Worm (Caenorhabditis elegans) whole organism, young adult: ENCODE measurements around the gene chl-1.

Source experiments
- B0019.2 ChIP-seq: fragments of 200-800 bp; sonication (Bioruptor generic); conservative IDR thresholded peaks from 2 replicates; pipeline ENCODE4 v1.3.6; 2022; ENCODE audit warnings: missing genetic modification reagents, missing genetic modification characterization, missing compliant biosample characterization
- B0261.1 ChIP-seq: sonication (generic microtip); optimal IDR thresholded peaks from 2 replicates; lab custom pipeline; 2016; ENCODE audit warnings: mild to moderate bottlenecking, missing genetic modification characterization, moderate library complexity, missing compliant biosample characterization
- C06A6.2 ChIP-seq: fragments of 200-800 bp; sonication (Bioruptor generic); conservative IDR thresholded peaks from 2 replicates; pipeline ENCODE4 v1.3.6; 2022; ENCODE audit warnings: missing genetic modification characterization, missing compliant biosample characterization
- F23B12.7 ChIP-seq: sonication (generic microtip); optimal IDR thresholded peaks from 2 replicates; lab custom pipeline; 2017; ENCODE audit warnings: missing genetic modification characterization, mild to moderate bottlenecking, missing compliant biosample characterization, antibody characterized with exemption, moderate library complexity; ENCODE audit not compliant: insufficient read depth
- F52B5.7 ChIP-seq: sonication (generic microtip); optimal IDR thresholded peaks from 2 replicates; lab custom pipeline; 2016; ENCODE audit warnings: mild to moderate bottlenecking, missing genetic modification characterization, missing compliant biosample characterization
- F57C9.4 ChIP-seq: sonication (generic microtip); optimal IDR thresholded peaks from 2 replicates; lab custom pipeline; 2017; ENCODE audit warnings: mild to moderate bottlenecking, missing genetic modification characterization, missing compliant biosample characterization
- K12H6.12 ChIP-seq: fragments of 200-800 bp; sonication (Bioruptor generic); optimal IDR thresholded peaks from 2 replicates; lab custom pipeline; 2018; ENCODE audit warnings: mild to moderate bottlenecking, missing genetic modification characterization, missing compliant biosample characterization
- T26A5.8 ChIP-seq: sonication (generic microtip); optimal IDR thresholded peaks from 2 replicates; lab custom pipeline; 2016; ENCODE audit warnings: missing genetic modification characterization, missing compliant biosample characterization
- Y53F4B.3 ChIP-seq: fragments of 200-800 bp; sonication (Bioruptor generic); IDR thresholded peaks from 2 replicates; pipeline ENCODE4 v1.3.6; 2022; ENCODE audit warnings: missing genetic modification reagents, missing genetic modification characterization, missing compliant biosample characterization
- aptf-2 ChIP-seq: fragments of 200-800 bp; sonication (Bioruptor generic); conservative IDR thresholded peaks from 2 replicates; pipeline ENCODE4 v1.3.6; 2022; ENCODE audit warnings: missing genetic modification reagents, missing genetic modification characterization, missing compliant biosample characterization
- aptf-3 ChIP-seq: fragments of 200-800 bp; sonication (Bioruptor generic); IDR thresholded peaks from 2 replicates; pipeline ENCODE4 v1.3.6; 2022; ENCODE audit warnings: missing genetic modification characterization, missing compliant biosample characterization
- bed-2 ChIP-seq: fragments of 200-800 bp; sonication (Bioruptor generic); IDR thresholded peaks from 2 replicates; pipeline ENCODE4 v1.3.6; 2022; ENCODE audit warnings: missing genetic modification reagents, missing genetic modification characterization, missing compliant biosample characterization
- cebp-1 ChIP-seq, 2 experiments: fragments of 200-800 bp in 1 of 2; sonication (Bioruptor generic) in 1 of 2; sonication (generic microtip) in 1 of 2; IDR thresholded peaks in 1 of 2; optimal IDR thresholded peaks in 1 of 2; 2 replicates each; pipeline versions ENCODE4 v1.3.6 to Lab custom; 2017 to 2022; ENCODE audit warnings: missing compliant biosample characterization in 2 of 2, missing genetic modification characterization in 2 of 2, mild to moderate bottlenecking in 1 of 2, missing genetic modification reagents in 1 of 2, moderate library complexity in 1 of 2
- cebp-2 ChIP-seq: fragments of 200-800 bp; sonication (Bioruptor generic); IDR thresholded peaks from 2 replicates; pipeline ENCODE4 v1.3.6; 2022; ENCODE audit warnings: missing genetic modification characterization, missing compliant biosample characterization
- ceh-100 ChIP-seq: fragments of 200-800 bp; sonication (Bioruptor generic); IDR thresholded peaks from 2 replicates; pipeline ENCODE4 v1.3.6; 2022; ENCODE audit warnings: missing genetic modification reagents, missing genetic modification characterization, missing compliant biosample characterization
- ceh-27 ChIP-seq: fragments of 200-800 bp; sonication (Bioruptor generic); optimal IDR thresholded peaks from 2 replicates; lab custom pipeline; 2018; ENCODE audit warnings: mild to moderate bottlenecking, missing genetic modification characterization, moderate library complexity, missing compliant biosample characterization
- ceh-40 ChIP-seq: fragments of 200-800 bp; sonication (Bioruptor generic); IDR thresholded peaks from 2 replicates; pipeline ENCODE4 v1.3.6; 2022; ENCODE audit warnings: missing genetic modification characterization, missing compliant biosample characterization
- ceh-91 ChIP-seq: fragments of 200-800 bp; sonication (Bioruptor generic); IDR thresholded peaks from 2 replicates; pipeline ENCODE4 v1.3.6; 2022; ENCODE audit warnings: missing genetic modification reagents, missing genetic modification characterization, missing compliant biosample characterization
- die-1 ChIP-seq: sonication (generic microtip); optimal IDR thresholded peaks from 2 replicates; lab custom pipeline; 2016; ENCODE audit warnings: missing genotype, mild to moderate bottlenecking, missing genetic modification characterization, missing compliant biosample characterization
- dox-1 ChIP-seq: fragments of 200-800 bp; sonication (Bioruptor generic); IDR thresholded peaks from 2 replicates; pipeline ENCODE4 v1.3.6; 2022; ENCODE audit warnings: missing genetic modification reagents, missing genetic modification characterization, missing compliant biosample characterization
- egrh-3 ChIP-seq: fragments of 200-800 bp; sonication (Bioruptor generic); IDR thresholded peaks from 2 replicates; pipeline ENCODE4 v1.3.6; 2022; ENCODE audit warnings: missing genetic modification reagents, missing genetic modification characterization, missing compliant biosample characterization
- fkh-3 ChIP-seq: sonication (generic microtip); optimal IDR thresholded peaks from 2 replicates; lab custom pipeline; 2016; ENCODE audit warnings: mild to moderate bottlenecking, missing genetic modification characterization, missing compliant biosample characterization
- gei-17 ChIP-seq: fragments of 200-800 bp; sonication (Bioruptor generic); optimal IDR thresholded peaks from 2 replicates; lab custom pipeline; 2018; ENCODE audit warnings: mild to moderate bottlenecking, missing genetic modification characterization, missing compliant biosample characterization
- hmg-1.2 ChIP-seq: fragments of 200-800 bp; sonication (Bioruptor generic); IDR thresholded peaks from 2 replicates; pipeline ENCODE4 v1.3.6; 2022; ENCODE audit warnings: missing genetic modification reagents, missing genetic modification characterization, missing compliant biosample characterization
- hsf-1 ChIP-seq: fragments of 200-800 bp; sonication (Bioruptor generic); IDR thresholded peaks from 2 replicates; pipeline ENCODE4 v1.3.6; 2022; ENCODE audit warnings: missing genetic modification reagents, missing genetic modification characterization, missing compliant biosample characterization
- lin-26 ChIP-seq: fragments of 200-800 bp; sonication (Bioruptor generic); IDR thresholded peaks from 2 replicates; pipeline ENCODE4 v1.3.6; 2022; ENCODE audit warnings: missing genetic modification reagents, missing genetic modification characterization, missing compliant biosample characterization
- lin-35 ChIP-seq, 3 experiments: fragments of 150-350 bp in 2 of 3; sonication (generic microtip) in 1 of 3; optimal IDR thresholded peaks; 2 replicates each; lab custom pipeline; 2014 to 2018; ENCODE audit warnings: missing biosample characterization in 3 of 3, missing genetic modification characterization in 3 of 3, missing genetic modification reagents in 3 of 3
- lsl-1 ChIP-seq: fragments of 200-800 bp; sonication (Bioruptor generic); optimal IDR thresholded peaks from 2 replicates; lab custom pipeline; 2018; ENCODE audit warnings: mild to moderate bottlenecking, missing genetic modification characterization, moderate library complexity, missing compliant biosample characterization
- lsy-27 ChIP-seq: sonication (generic microtip); optimal IDR thresholded peaks from 2 replicates; lab custom pipeline; 2017; ENCODE audit warnings: missing genetic modification characterization, mild to moderate bottlenecking, missing compliant biosample characterization, antibody characterized with exemption, missing genotype, borderline replicate concordance; ENCODE audit not compliant: insufficient read depth
- madf-6 ChIP-seq: fragments of 200-800 bp; sonication (Bioruptor generic); IDR thresholded peaks from 2 replicates; pipeline ENCODE4 v1.3.6; 2022; ENCODE audit warnings: missing genetic modification reagents, missing genetic modification characterization, missing compliant biosample characterization
- madf-8 ChIP-seq: fragments of 200-800 bp; sonication (Bioruptor generic); conservative IDR thresholded peaks from 2 replicates; pipeline ENCODE4 v1.3.6; 2022; ENCODE audit warnings: missing genetic modification reagents, missing genetic modification characterization, missing compliant biosample characterization
- mes-4 ChIP-seq: sonication (generic microtip); optimal IDR thresholded peaks from 2 replicates; lab custom pipeline; 2016; ENCODE audit warnings: missing genotype, missing genetic modification characterization, missing compliant biosample characterization
- nfya-1 ChIP-seq: sonication (generic microtip); optimal IDR thresholded peaks from 2 replicates; lab custom pipeline; 2017; ENCODE audit warnings: antibody characterized with exemption, missing compliant biosample characterization, missing genetic modification characterization, borderline replicate concordance; ENCODE audit not compliant: insufficient read depth
- nfya-2 ChIP-seq: fragments of 200-800 bp; sonication (Bioruptor generic); IDR thresholded peaks from 2 replicates; pipeline ENCODE4 v1.3.6; 2022; ENCODE audit warnings: missing genetic modification reagents, missing genetic modification characterization, missing compliant biosample characterization
- nhr-27 ChIP-seq: fragments of 200-800 bp; sonication (Bioruptor generic); optimal IDR thresholded peaks from 2 replicates; lab custom pipeline; 2018; ENCODE audit warnings: mild to moderate bottlenecking, missing genetic modification characterization, moderate library complexity, missing compliant biosample characterization
- rcor-1 ChIP-seq: fragments of 200-800 bp; sonication (Bioruptor generic); IDR thresholded peaks from 2 replicates; pipeline ENCODE4 v1.3.6; 2022; ENCODE audit warnings: missing genetic modification reagents, missing genetic modification characterization, missing compliant biosample characterization
- repo-1 ChIP-seq: sonication (generic microtip); optimal IDR thresholded peaks from 2 replicates; lab custom pipeline; 2017; ENCODE audit warnings: mild to moderate bottlenecking, missing genetic modification characterization, missing compliant biosample characterization
- rpc-1 ChIP-seq, 2 experiments: fragments of 150-350 bp in 1 of 2; sonication (generic microtip) in 1 of 2; optimal IDR thresholded peaks; 2 replicates each; lab custom pipeline; 2014 to 2018; ENCODE audit warnings: missing biosample characterization in 1 of 2, missing genetic modification characterization in 1 of 2, missing genetic modification reagents in 1 of 2, missing genotype in 1 of 2
- snpc-1.3 ChIP-seq: sonication (generic microtip); optimal IDR thresholded peaks from 2 replicates; lab custom pipeline; 2017; ENCODE audit warnings: missing genetic modification characterization, mild to moderate bottlenecking, missing compliant biosample characterization, antibody characterized with exemption, moderate library complexity, missing genotype, missing genetic modification reagents; ENCODE audit not compliant: insufficient read depth
- tbp1 ChIP-seq: fragments of 200-800 bp; sonication (Bioruptor generic); optimal IDR thresholded peaks from 2 replicates; lab custom pipeline; 2018; ENCODE audit warnings: mild to moderate bottlenecking, missing genetic modification characterization, missing compliant biosample characterization
- xnd-1 ChIP-seq: sonication (generic microtip); optimal IDR thresholded peaks from 2 replicates; lab custom pipeline; 2016; ENCODE audit warnings: missing genotype, missing genetic modification reagents, missing genetic modification characterization, missing compliant biosample characterization
- zfh-2 ChIP-seq: fragments of 200-800 bp; sonication (Bioruptor generic); conservative IDR thresholded peaks from 2 replicates; pipeline ENCODE4 v1.3.6; 2022; ENCODE audit warnings: missing genetic modification reagents, missing genetic modification characterization, missing compliant biosample characterization
- ztf-25 ChIP-seq: fragments of 200-800 bp; sonication (Bioruptor generic); IDR thresholded peaks from 2 replicates; pipeline ENCODE4 v1.3.6; 2022; ENCODE audit warnings: missing genetic modification reagents, missing genetic modification characterization, missing compliant biosample characterization

chl-1 gene

ce11 chrIII:10435938-10436842 is 31.1 kb upstream of the chl-1 start, which contains the start of the genes smrd-1 and enu-3.1 (continued):
- TF ChIP-seq egrh-3 (GFP tag; lab: Robert Waterston, UW) (peak; percentile 67), hmg-1.2 (GFP tag; lab: Robert Waterston, UW) (peak; percentile 54), madf-6 (GFP tag; lab: Robert Waterston, UW) (peak; percentile 73), snpc-1.3 (peak; percentile 14), C06A6.2 (0 out of 2 replicates have a peak, but pooled peaks have one; percentile 27), B0019.2 (GFP tag; lab: Robert Waterston, UW) (peak; percentile 70), lin-35 (GFP tag; optimal IDR thresholded peaks at IDR 0.05; lab: Kevin White, UChicago) (peak in 1 of 3 experiments; percentile 64), ztf-25 (0 out of 2 replicates have a peak, but pooled peaks have one; percentile 37), ceh-27 (GFP tag; lab: Kevin White, UChicago) (peak; percentile 32), aptf-2 (GFP tag; lab: Robert Waterston, UW) (peak; percentile 48; the same call in 1 of the 2 replicates), Y53F4B.3 (GFP tag; lab: Robert Waterston, UW) (peak; percentile 12; the same call in 1 of the 2 replicates), dox-1 (GFP tag; lab: Robert Waterston, UW) (peak; percentile 88), ceh-40 (GFP tag; lab: Robert Waterston, UW) (peak; percentile 47; the same call in 1 of the 2 replicates), tbp1 (GFP tag; lab: Kevin White, UChicago) (peak; percentile 28), K12H6.12 (peak; percentile 53), zfh-2 (GFP tag; lab: Robert Waterston, UW) (peak; percentile 48; the same call in 1 of the 2 replicates), bed-2 (GFP tag; lab: Robert Waterston, UW) (peak; percentile 51; the same call in 1 of the 2 replicates), madf-8 (GFP tag; lab: Robert Waterston, UW) (0 out of 2 replicates have a peak, but pooled peaks have one; percentile 34), hsf-1 (GFP tag; lab: Robert Waterston, UW) (peak; percentile 62), rcor-1 (GFP tag; lab: Robert Waterston, UW) (peak; percentile 84), ceh-91 (GFP tag; lab: Robert Waterston, UW) (peak; percentile 61)

ce11 chrIII:10432104-10432503 is 27.1 kb upstream of the chl-1 start:
- TF ChIP-seq F57C9.4 (tag; lab: Kevin White, UChicago) (no peak), tbp1 (GFP tag; lab: Kevin White, UChicago) (peak; percentile 82), die-1 (peak; percentile 27), xnd-1 (no peak), nhr-27 (tag; lab: Kevin White, UChicago) (no peak), cebp-1 (GFP tag; IDR thresholded peaks at IDR 0.05; lab: Robert Waterston, UW) (no peak), cebp-1 (tag; optimal IDR thresholded peaks at IDR 0.05; lab: Kevin White, UChicago) (no peak), ceh-100 (GFP tag; lab: Robert Waterston, UW) (peak; percentile 28; the same call in 1 of the 2 replicates), lsl-1 (peak; percentile 25), fkh-3 (tag; lab: Kevin White, UChicago) (no peak), rpc-1 (optimal IDR thresholded peaks at IDR 0.05; lab: Kevin White, UChicago) (peak; percentile 48), rpc-1 (tag; optimal IDR thresholded peaks at IDR 0.05; lab: Kevin White, UChicago) (peak; percentile 68), F52B5.7 (tag; lab: Kevin White, UChicago) (no peak), B0261.1 (tag; lab: Kevin White, UChicago) (peak; percentile 57), mes-4 (tag; lab: Kevin White, UChicago) (no peak), T26A5.8 (tag; lab: Kevin White, UChicago) (no peak), nfya-2 (GFP tag; lab: Robert Waterston, UW) (no peak), F23B12.7 (no peak), madf-6 (GFP tag; lab: Robert Waterston, UW) (0 out of 2 replicates have a peak, but pooled peaks have one; percentile 29), aptf-3 (GFP tag; lab: Robert Waterston, UW) (no peak), madf-8 (GFP tag; lab: Robert Waterston, UW) (no peak), cebp-2 (GFP tag; lab: Robert Waterston, UW) (no peak), lsy-27 (tag; lab: Kevin White, UChicago) (no peak), nfya-1 (no peak), gei-17 (GFP tag; lab: Kevin White, UChicago) (no peak), lin-26 (0 out of 2 replicates have a peak, but pooled peaks have one; percentile 49), repo-1 (tag; lab: Kevin White, UChicago) (no peak)
